Fruit fly (Drosophila melanogaster) whole organism, embryonic: ENCODE data around the gene Cka.

Experiments used
- Aef1 ChIP-seq: fragments of 200-800 bp; sonication (Bioruptor generic); IDR thresholded peaks from 3 replicates; pipeline ENCODE4 v1.3.6; 2022; ENCODE audit warnings: missing biosample characterization, missing genetic modification characterization
- B-H2 ChIP-seq: fragments of 200-800 bp; sonication (Bioruptor generic); optimal IDR thresholded peaks from 2 replicates; lab custom pipeline; 2018; ENCODE audit warnings: missing biosample characterization, mild to moderate bottlenecking, missing genetic modification characterization
- CG12219 ChIP-seq: fragments of 200-800 bp; sonication (Bioruptor generic); optimal IDR thresholded peaks from 3 replicates; lab custom pipeline; 2018; ENCODE audit warnings: missing biosample characterization, mild to moderate bottlenecking, missing genetic modification characterization
- CG1233 ChIP-seq: fragments of 200-800 bp; sonication (Bioruptor generic); optimal IDR thresholded peaks from 4 replicates; lab custom pipeline; 2018; ENCODE audit warnings: missing biosample characterization, mild to moderate bottlenecking, missing genetic modification characterization
- CG15696 ChIP-seq: fragments of 200-800 bp; sonication (Bioruptor generic); optimal IDR thresholded peaks from 2 replicates; lab custom pipeline; 2019; ENCODE audit warnings: missing biosample characterization, mild to moderate bottlenecking, missing genetic modification characterization, moderate library complexity
- CG16815 ChIP-seq: fragments of 200-800 bp; sonication (Bioruptor generic); optimal IDR thresholded peaks from 3 replicates; lab custom pipeline; 2017; ENCODE audit warnings: missing biosample characterization, mild to moderate bottlenecking, missing genetic modification characterization
- CG17186 ChIP-seq: fragments of 200-800 bp; sonication (Bioruptor generic); optimal IDR thresholded peaks from 3 replicates; lab custom pipeline; 2017; ENCODE audit warnings: missing biosample characterization, missing genetic modification reagents, missing genetic modification characterization
- CG17361 ChIP-seq: fragments of 200-800 bp; sonication (Bioruptor generic); IDR thresholded peaks from 3 replicates; pipeline ENCODE4 v1.3.6; 2022; ENCODE audit warnings: missing biosample characterization, missing genetic modification characterization
- CG17829 ChIP-seq: fragments of 200-800 bp; optimal IDR thresholded peaks from 2 replicates; lab custom pipeline; 2019; ENCODE audit warnings: missing biosample characterization, mild to moderate bottlenecking, missing genetic modification characterization, moderate library complexity
- CG18619 ChIP-seq: fragments of 200-800 bp; sonication (Bioruptor generic); optimal IDR thresholded peaks from 3 replicates; lab custom pipeline; 2017; ENCODE audit warnings: missing biosample characterization, mild to moderate bottlenecking, missing genetic modification characterization
- CG4617 ChIP-seq: fragments of 200-800 bp; sonication (Bioruptor generic); optimal IDR thresholded peaks from 3 replicates; lab custom pipeline; 2016; ENCODE audit warnings: missing biosample characterization, missing genetic modification characterization, borderline replicate concordance
- CG4730 ChIP-seq: fragments of 200-800 bp; sonication (Bioruptor generic); IDR thresholded peaks from 2 replicates; pipeline ENCODE4 v1.3.6; 2022; ENCODE audit warnings: missing biosample characterization, missing genetic modification characterization
- CG6791 ChIP-seq: fragments of 200-800 bp; sonication (Bioruptor generic); IDR thresholded peaks from 3 replicates; pipeline ENCODE4 v1.3.6; 2022; ENCODE audit warnings: missing biosample characterization, missing genetic modification characterization; ENCODE audit not compliant: partially characterized antibody
- CG6813 ChIP-seq: fragments of 200-800 bp; sonication (Bioruptor generic); optimal IDR thresholded peaks from 2 replicates; lab custom pipeline; 2017; ENCODE audit warnings: missing biosample characterization, missing genetic modification characterization, mild to moderate bottlenecking, moderate library complexity, missing genetic modification reagents
- CG7556 ChIP-seq: fragments of 200-800 bp; sonication (Bioruptor generic); optimal IDR thresholded peaks from 2 replicates; lab custom pipeline; 2017; ENCODE audit warnings: missing biosample characterization, mild to moderate bottlenecking, missing genetic modification characterization
- CG7839 ChIP-seq: fragments of 200-800 bp; sonication (Bioruptor generic); optimal IDR thresholded peaks from 3 replicates; lab custom pipeline; 2018; ENCODE audit warnings: missing biosample characterization, mild to moderate bottlenecking, missing genetic modification characterization, moderate library complexity
- CG7928 ChIP-seq: fragments of 200-800 bp; sonication (Bioruptor generic); optimal IDR thresholded peaks from 2 replicates; lab custom pipeline; 2017; ENCODE audit warnings: missing biosample characterization, mild to moderate bottlenecking, missing genetic modification characterization
- CG7987 ChIP-seq: fragments of 200-800 bp; sonication (Bioruptor generic); optimal IDR thresholded peaks from 2 replicates; lab custom pipeline; 2018; ENCODE audit warnings: missing biosample characterization, mild to moderate bottlenecking, missing genetic modification characterization, moderate library complexity
- CG8765 ChIP-seq: fragments of 200-800 bp; sonication (Bioruptor generic); IDR thresholded peaks from 2 replicates; pipeline ENCODE4 v1.3.6; 2022; ENCODE audit warnings: missing biosample characterization, missing genetic modification characterization
- CG8924 ChIP-seq: fragments of 200-800 bp; optimal IDR thresholded peaks from 3 replicates; lab custom pipeline; 2019; ENCODE audit warnings: missing biosample characterization, mild to moderate bottlenecking, missing genetic modification characterization, moderate library complexity
- Dbx ChIP-seq: fragments of 200-800 bp; sonication (Bioruptor generic); IDR thresholded peaks from 3 replicates; pipeline ENCODE4 v1.3.6; 2022; ENCODE audit warnings: missing biosample characterization, missing genetic modification characterization
- Dll ChIP-seq: fragments of 200-800 bp; sonication (Bioruptor generic); IDR thresholded peaks from 4 replicates; pipeline ENCODE4 v1.3.6; 2022; ENCODE audit warnings: missing biosample characterization, missing genetic modification characterization; ENCODE audit not compliant: partially characterized antibody
- E2f2 ChIP-seq: fragments of 200-800 bp; sonication (Bioruptor generic); IDR thresholded peaks from 2 replicates; pipeline ENCODE4 v1.3.6; 2022; ENCODE audit warnings: missing biosample characterization, missing genetic modification characterization
- ERR ChIP-seq: fragments of 200-800 bp; sonication (Bioruptor generic); optimal IDR thresholded peaks from 2 replicates; lab custom pipeline; 2016; ENCODE audit warnings: missing biosample characterization, missing genetic modification characterization
- Eip74EF ChIP-seq, 2 experiments: fragments of 200-800 bp in 1 of 2; fragments of >200 bp in 1 of 2; sonication (Bioruptor generic) in 1 of 2; optimal IDR thresholded peaks; 2 replicates each; lab custom pipeline; 2017 to 2019; ENCODE audit warnings: missing biosample characterization in 2 of 2, missing genetic modification characterization in 2 of 2, mild to moderate bottlenecking in 1 of 2, moderate library complexity in 1 of 2
- Ets65A ChIP-seq: fragments of 200-800 bp; sonication (Bioruptor generic); peaks from one replicate; lab custom pipeline; 2016; ENCODE audit warnings: missing biosample characterization, missing genetic modification characterization
- Gsc ChIP-seq: fragments of 200-800 bp; sonication (Bioruptor generic); IDR thresholded peaks from 2 replicates; pipeline ENCODE4 v1.3.6; 2022; ENCODE audit warnings: missing biosample characterization, missing genetic modification characterization
- HHEX ChIP-seq: fragments of 200-800 bp; sonication (Bioruptor generic); optimal IDR thresholded peaks from 3 replicates; lab custom pipeline; 2017; ENCODE audit warnings: missing biosample characterization, mild to moderate bottlenecking, missing genetic modification characterization, missing genetic modification reagents
- Hr51 ChIP-seq, 2 experiments: fragments of 200-800 bp; sonication (Bioruptor generic); optimal IDR thresholded peaks; 2 replicates in 1 of 2; 3 replicates in 1 of 2; lab custom pipeline; 2016 to 2018; ENCODE audit warnings: missing biosample characterization in 2 of 2, missing genetic modification characterization in 2 of 2, mild to moderate bottlenecking in 1 of 2, moderate library complexity in 1 of 2
- Hsf ChIP-seq: fragments of 200-800 bp; sonication (Bioruptor generic); optimal IDR thresholded peaks from 3 replicates; lab custom pipeline; 2016; ENCODE audit warnings: missing biosample characterization, missing genetic modification characterization
- Nf-YB ChIP-seq: fragments of 200-800 bp; sonication (Bioruptor generic); optimal IDR thresholded peaks from 3 replicates; lab custom pipeline; 2019; ENCODE audit warnings: missing biosample characterization, mild to moderate bottlenecking, missing genetic modification characterization, moderate library complexity
- Pdp1 ChIP-seq, 2 experiments: fragments of 200-800 bp; sonication (Bioruptor generic); optimal IDR thresholded peaks; 3 replicates each; lab custom pipeline; 2016; ENCODE audit warnings: missing biosample characterization in 2 of 2, missing genetic modification characterization in 2 of 2, mild to moderate bottlenecking in 1 of 2, moderate library complexity in 1 of 2
- Stat92E ChIP-seq, 3 experiments: fragments of >200 bp in 2 of 3; fragments of 200-800 bp in 1 of 3; sonication (Bioruptor generic) in 1 of 3; optimal IDR thresholded peaks; 2 replicates each; lab custom pipeline; 2017 to 2019; ENCODE audit warnings: missing biosample characterization in 3 of 3, missing genetic modification characterization in 3 of 3, mild to moderate bottlenecking in 1 of 3, moderate library complexity in 1 of 3
- amos ChIP-seq: fragments of 200-800 bp; sonication (Bioruptor generic); IDR thresholded peaks from 2 replicates; pipeline ENCODE4 v1.3.6; 2022; ENCODE audit warnings: missing biosample characterization, missing genetic modification characterization; ENCODE audit not compliant: partially characterized antibody
- cg ChIP-seq: fragments of 200-800 bp; sonication (Bioruptor generic); optimal IDR thresholded peaks from 3 replicates; lab custom pipeline; 2019; ENCODE audit warnings: missing biosample characterization, mild to moderate bottlenecking, missing genetic modification characterization, moderate library complexity
- disco-r ChIP-seq: fragments of 200-800 bp; sonication (Bioruptor generic); optimal IDR thresholded peaks from 2 replicates; lab custom pipeline; 2016; ENCODE audit warnings: missing biosample characterization, missing genetic modification characterization
- dm ChIP-seq: fragments of 200-800 bp; sonication (Bioruptor generic); optimal IDR thresholded peaks from 3 replicates; lab custom pipeline; 2016; ENCODE audit warnings: missing biosample characterization, missing genetic modification characterization
- ewg ChIP-seq: fragments of 200-800 bp; sonication (Bioruptor generic); optimal IDR thresholded peaks from 3 replicates; lab custom pipeline; 2017; ENCODE audit warnings: mild to moderate bottlenecking, missing biosample characterization, missing genetic modification reagents, missing genetic modification characterization
- gsb-n ChIP-seq: fragments of 200-800 bp; sonication (Bioruptor generic); optimal IDR thresholded peaks from 3 replicates; lab custom pipeline; 2018; ENCODE audit warnings: missing biosample characterization, mild to moderate bottlenecking, missing genetic modification characterization
- lab ChIP-seq: fragments of 200-800 bp; sonication (Bioruptor generic); optimal IDR thresholded peaks from 3 replicates; lab custom pipeline; 2017; ENCODE audit warnings: missing biosample characterization, missing genetic modification characterization, mild to moderate bottlenecking, moderate library complexity, missing genetic modification reagents
- maf-S ChIP-seq: fragments of 200-800 bp; sonication (Bioruptor generic); optimal IDR thresholded peaks from 2 replicates; lab custom pipeline; 2016; ENCODE audit warnings: missing biosample characterization, missing genetic modification characterization
- nmo ChIP-seq: fragments of 200-800 bp; sonication (Bioruptor generic); optimal IDR thresholded peaks from 2 replicates; lab custom pipeline; 2018; ENCODE audit warnings: missing biosample characterization, mild to moderate bottlenecking, missing genetic modification characterization, moderate library complexity
- nom ChIP-seq: fragments of 200-800 bp; sonication (Bioruptor generic); optimal IDR thresholded peaks from 2 replicates; lab custom pipeline; 2017; ENCODE audit warnings: missing biosample characterization, missing genetic modification characterization, mild to moderate bottlenecking, moderate library complexity, missing genetic modification reagents
- pum ChIP-seq: fragments of 200-800 bp; sonication (Bioruptor generic); optimal IDR thresholded peaks from 2 replicates; lab custom pipeline; 2016; ENCODE audit warnings: missing biosample characterization, missing genetic modification characterization
- stwl ChIP-seq: fragments of 200-800 bp; sonication (Bioruptor generic); optimal IDR thresholded peaks from 3 replicates; lab custom pipeline; 2018; ENCODE audit warnings: missing biosample characterization, mild to moderate bottlenecking, missing genetic modification characterization, moderate library complexity
- tll ChIP-seq, 2 experiments: fragments of 200-800 bp in 1 of 2; fragments of >200 bp in 1 of 2; sonication (Bioruptor generic) in 1 of 2; optimal IDR thresholded peaks; 2 replicates each; lab custom pipeline; 2017 to 2019; ENCODE audit warnings: missing biosample characterization in 2 of 2, missing genetic modification characterization in 2 of 2, mild to moderate bottlenecking in 1 of 2, moderate library complexity in 1 of 2
- tna ChIP-seq: fragments of 200-800 bp; sonication (Bioruptor generic); IDR thresholded peaks from 2 replicates; pipeline ENCODE4 v1.3.6; 2022; ENCODE audit warnings: missing biosample characterization, missing genetic modification characterization; ENCODE audit not compliant: partially characterized antibody
- tx ChIP-seq: fragments of 200-800 bp; sonication (Bioruptor generic); optimal IDR thresholded peaks from 2 replicates; lab custom pipeline; 2016; ENCODE audit warnings: missing biosample characterization, missing genetic modification characterization

Cka gene

dm6 chr2L:8030693-8031210 is at the start of gene Cka:
Cka (plus strand) TSS chr2L:8030721.
- TF ChIP-seq gsb-n (peak; percentile 52), CG6791 (no peak), Eip74EF (GFP tag; optimal IDR thresholded peaks at IDR 0.05; lab: Kevin White, UChicago) (no peak), CG8924 (tag; lab: Kevin White, UChicago) (peak; percentile 32), stwl (tag; lab: Kevin White, UChicago) (peak; percentile 33), CG7987 (GFP tag; lab: Kevin White, UChicago) (peak; percentile 16), CG17829 (tag; lab: Kevin White, UChicago) (peak; percentile 17), nmo (GFP tag; lab: Kevin White, UChicago) (peak; percentile 35), Dbx (0 out of 3 replicates have a peak, but pooled peaks have one; percentile 18), CG17186 (GFP tag; lab: Kevin White, UChicago) (peak; percentile 36), CG7556 (GFP tag; lab: Kevin White, UChicago) (no peak), lab (GFP tag; lab: Kevin White, UChicago) (peak; percentile 46), cg (GFP tag; lab: Kevin White, UChicago) (peak; percentile 97), CG7839 (tag; lab: Kevin White, UChicago) (no peak), CG4617 (GFP tag; lab: Kevin White, UChicago) (peak; percentile 93), CG8765 (GFP tag; lab: Robert Waterston, UW) (no peak), tna (GFP tag; lab: Robert Waterston, UW) (no peak; the same call in 1 of the 2 replicates), ERR (GFP tag; lab: Kevin White, UChicago) (no peak), B-H2 (GFP tag; lab: Kevin White, UChicago) (peak; percentile 38), tx (GFP tag; lab: Kevin White, UChicago) (no peak), Gsc (no peak), CG17361 (GFP tag; lab: Robert Waterston, UW) (no peak), Pdp1 (GFP tag; optimal IDR thresholded peaks at IDR 0.05; lab: Kevin White, UChicago) (peak in 1 of 2 experiments; percentile 30), Stat92E (GFP tag; optimal IDR thresholded peaks at IDR 0.05; lab: Kevin White, UChicago) (no peak), Ets65A (GFP tag; lab: Kevin White, UChicago) (no peak), HHEX (peak; percentile 16), CG6813 (GFP tag; lab: Kevin White, UChicago) (no peak), Hsf (no peak), CG7928 (GFP tag; lab: Kevin White, UChicago) (no peak), CG15696 (no peak), CG16815 (GFP tag; lab: Kevin White, UChicago) (no peak), CG18619 (GFP tag; lab: Kevin White, UChicago) (no peak), nom (GFP tag; lab: Kevin White, UChicago) (peak; percentile 38), E2f2 (GFP tag; lab: Robert Waterston, UW) (peak; percentile 18; the same call in 1 of the 2 replicates), disco-r (GFP tag; lab: Kevin White, UChicago) (no peak), Dll (GFP tag; lab: Robert Waterston, UW) (no peak), CG4730 (no peak), Aef1 (GFP tag; lab: Robert Waterston, UW) (no peak), pum (GFP tag; lab: Kevin White, UChicago) (no peak), Hr51 (GFP tag; optimal IDR thresholded peaks at IDR 0.05; lab: Kevin White, UChicago) (no peak), CG1233 (GFP tag; lab: Kevin White, UChicago) (peak; percentile 23), maf-S (GFP tag; lab: Kevin White, UChicago) (no peak), Nf-YB (GFP tag; lab: Kevin White, UChicago) (peak; percentile 75), dm (GFP tag; lab: Kevin White, UChicago) (peak; percentile 4), ewg (GFP tag; lab: Kevin White, UChicago) (peak; percentile 13), CG12219 (GFP tag; lab: Kevin White, UChicago) (no peak), amos (peak; percentile 29; the same call in 1 of the 2 replicates), tll (GFP tag; optimal IDR thresholded peaks at IDR 0.05; lab: Kevin White, UChicago) (peak in 1 of 2 experiments; percentile 75)
